Fruit fly (Drosophila melanogaster) whole organism, wandering third instar larva: ENCODE measurements around the gene Hsp70Bc.
"Not testable (repeated sequence)": the region's sequence is repeated elsewhere in the genome, so short reads cannot be mapped to it uniquely, and the experiment has no call there.

Experiments used
- Abd-B ChIP-seq: fragments of >200 bp; optimal IDR thresholded peaks from 2 replicates; lab custom pipeline; 2017; ENCODE audit warnings: missing biosample characterization, missing genetic modification characterization
- CG9705 ChIP-seq: fragments of 200-800 bp; sonication (Bioruptor generic); optimal IDR thresholded peaks from 2 replicates; lab custom pipeline; 2018; ENCODE audit warnings: missing biosample characterization, mild to moderate bottlenecking, missing genetic modification characterization
- CrebA ChIP-seq: fragments of 200-800 bp; sonication (Bioruptor generic); optimal IDR thresholded peaks from 2 replicates; lab custom pipeline; 2016; ENCODE audit warnings: missing biosample characterization, mild to moderate bottlenecking, missing genetic modification characterization, borderline replicate concordance
- Dfd ChIP-seq: fragments of >200 bp; optimal IDR thresholded peaks from 2 replicates; lab custom pipeline; 2017; ENCODE audit warnings: missing biosample characterization, missing genetic modification characterization
- Dif ChIP-seq: fragments of 200-275, 200-300 bp; sonication (Bioruptor generic); optimal IDR thresholded peaks from 2 replicates; lab custom pipeline; 2018; ENCODE audit warnings: missing biosample characterization, missing genetic modification characterization; ENCODE audit not compliant: partially characterized antibody
- GATAd ChIP-seq: sonication (Bioruptor generic); optimal IDR thresholded peaks from 2 replicates; lab custom pipeline; 2016; ENCODE audit warnings: missing biosample characterization, missing genetic modification characterization
- Hnf4 ChIP-seq: fragments of 200-800 bp; sonication (Bioruptor generic); optimal IDR thresholded peaks from 2 replicates; lab custom pipeline; 2016; ENCODE audit warnings: missing biosample characterization, mild to moderate bottlenecking, missing genetic modification characterization
- Hr83 ChIP-seq: fragments of 200-300 bp; sonication (Bioruptor generic); optimal IDR thresholded peaks from 2 replicates; lab custom pipeline; 2016; ENCODE audit warnings: missing biosample characterization, mild to moderate bottlenecking, missing genetic modification characterization, moderate library complexity; ENCODE audit not compliant: poor library complexity, severe bottlenecking
- Mio ChIP-seq: sonication (Bioruptor generic); optimal IDR thresholded peaks from 2 replicates; lab custom pipeline; 2016; ENCODE audit warnings: missing biosample characterization, missing genetic modification characterization
- Myc ChIP-seq: fragments of >200 bp; optimal IDR thresholded peaks from 2 replicates; lab custom pipeline; 2017
- OdsH ChIP-seq: fragments of 200-800 bp; sonication (Bioruptor generic); optimal IDR thresholded peaks from 2 replicates; lab custom pipeline; 2016; ENCODE audit warnings: missing biosample characterization, mild to moderate bottlenecking, missing genetic modification characterization
- Rel ChIP-seq, 2 experiments: fragments of 200-800 bp; sonication (Bioruptor generic) in 1 of 2; optimal IDR thresholded peaks; 2 replicates in 1 of 2; 3 replicates in 1 of 2; lab custom pipeline; 2016 to 2019; ENCODE audit warnings: mild to moderate bottlenecking in 2 of 2, missing biosample characterization in 2 of 2, missing genetic modification characterization in 2 of 2, moderate library complexity in 1 of 2
- br ChIP-seq: fragments of 200-800 bp; sonication (Bioruptor generic); optimal IDR thresholded peaks from 2 replicates; lab custom pipeline; 2016; ENCODE audit warnings: missing biosample characterization, missing genetic modification characterization
- brk ChIP-seq: fragments of 200-800 bp; sonication (Bioruptor generic); optimal IDR thresholded peaks from 2 replicates; lab custom pipeline; 2016; ENCODE audit warnings: missing biosample characterization, mild to moderate bottlenecking, missing genetic modification characterization
- dl ChIP-seq, 2 experiments: fragments of 175-275, 200-275 bp in 1 of 2; fragments of 200-275 bp in 1 of 2; sonication (Bioruptor generic); optimal IDR thresholded peaks; lab custom pipeline; 2018; ENCODE audit warnings: mild to moderate bottlenecking in 2 of 2, missing biosample characterization in 2 of 2, missing genetic modification characterization in 2 of 2, moderate library complexity in 2 of 2; ENCODE audit not compliant: partially characterized antibody in 2 of 2, insufficient read depth in 1 of 2
- dmrt93B ChIP-seq: fragments of 200-800 bp; sonication (Bioruptor generic); optimal IDR thresholded peaks from 2 replicates; lab custom pipeline; 2018; ENCODE audit warnings: missing biosample characterization, mild to moderate bottlenecking, missing genetic modification characterization
- dsf ChIP-seq: sonication (Bioruptor generic); optimal IDR thresholded peaks from 2 replicates; lab custom pipeline; 2016; ENCODE audit warnings: missing biosample characterization, missing genetic modification characterization, borderline replicate concordance
- foxo ChIP-seq, 2 experiments: fragments of 200-800 bp; sonication (Bioruptor generic); optimal IDR thresholded peaks; 2 replicates in 1 of 2; 3 replicates in 1 of 2; lab custom pipeline; 2016 to 2017; ENCODE audit warnings: missing biosample characterization in 2 of 2, missing genetic modification characterization in 2 of 2
- pan ChIP-seq: fragments of >200 bp; optimal IDR thresholded peaks from 2 replicates; lab custom pipeline; 2017
- psq ChIP-seq: fragments of 200-800 bp; sonication (Bioruptor generic); optimal IDR thresholded peaks from 3 replicates; lab custom pipeline; 2017; ENCODE audit warnings: missing biosample characterization, mild to moderate bottlenecking, missing genetic modification characterization, moderate library complexity
- rgr ChIP-seq: fragments of 200-800 bp; sonication (Bioruptor generic); optimal IDR thresholded peaks from 3 replicates; lab custom pipeline; 2016; ENCODE audit warnings: missing biosample characterization, mild to moderate bottlenecking, missing genetic modification characterization
- tai ChIP-seq: sonication (Bioruptor generic); optimal IDR thresholded peaks from 2 replicates; lab custom pipeline; 2016; ENCODE audit warnings: missing biosample characterization, missing genetic modification characterization
- usp ChIP-seq: fragments of >200 bp; optimal IDR thresholded peaks from 2 replicates; lab custom pipeline; 2017; ENCODE audit warnings: missing biosample characterization, missing genetic modification characterization
- woc ChIP-seq: sonication (Bioruptor generic); optimal IDR thresholded peaks from 2 replicates; lab custom pipeline; 2016; ENCODE audit warnings: missing biosample characterization, mild to moderate bottlenecking, missing genetic modification characterization

Hsp70Bc gene

DNA sequence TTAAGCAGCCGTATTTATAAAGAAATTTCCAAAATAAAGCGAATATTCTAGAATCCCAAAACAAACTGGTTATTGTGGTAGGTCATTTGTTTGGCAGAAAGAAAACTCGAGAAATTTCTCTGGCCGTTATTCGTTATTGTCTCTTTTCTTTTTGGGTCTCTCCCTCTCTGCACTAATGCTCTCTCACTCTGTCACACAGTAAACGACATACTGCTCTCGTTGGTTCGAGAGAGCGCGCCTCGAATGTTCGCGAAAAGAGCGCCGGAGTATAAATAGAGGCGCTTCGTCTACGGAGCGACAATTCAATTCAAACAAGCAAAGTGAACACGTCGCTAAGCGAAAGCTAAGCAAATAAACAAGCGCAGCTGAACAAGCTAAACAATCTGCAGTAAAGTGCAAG lies at the start of gene Hsp70Bc:
TSS of gene Hsp70Bc (plus strand) at position 301 of the 400 bp plus-strand sequence.
- not testable (repeated sequence) for TF ChIP-seq br, dsf, Abd-B (GFP tag; lab: Kevin White, UChicago)

DNA sequence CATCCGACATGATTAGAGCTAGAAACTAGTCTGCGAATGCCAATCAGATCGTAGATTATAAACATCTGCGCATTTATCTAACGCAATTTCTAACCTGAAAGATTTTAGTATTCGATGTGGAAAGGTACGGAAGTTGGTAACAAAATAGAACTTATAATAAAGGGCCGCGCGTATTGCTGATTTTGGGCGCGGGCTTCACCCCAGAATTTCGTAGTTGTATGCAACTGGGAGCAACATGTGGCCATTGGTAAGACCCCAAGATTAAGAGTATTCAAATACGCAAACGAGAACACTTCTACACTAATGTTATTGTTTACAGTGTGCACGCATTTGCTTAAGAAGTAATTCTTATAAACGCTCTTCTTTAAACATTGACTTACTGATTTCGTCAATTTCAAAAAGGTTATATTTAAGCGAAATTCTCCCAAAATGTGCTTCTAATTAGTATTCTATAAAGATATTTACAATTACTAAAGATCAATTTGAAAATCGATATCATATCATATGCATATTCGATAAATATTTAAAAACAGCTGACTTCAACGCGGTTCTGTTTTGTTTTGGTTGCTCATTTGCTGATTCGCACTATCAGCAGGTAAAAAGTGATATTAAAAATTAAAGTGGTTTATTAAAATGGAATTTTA lies 48.9 kb upstream of the Hsp70Bc start, which contains the start of the genes CG5961 and Polr3C:
TSS of gene CG5961 (minus strand) at position 416 of the 644 bp plus-strand sequence.
TSS of gene Polr3C (plus strand) at position 536 of the 644 bp plus-strand sequence.
- TF ChIP-seq Myc = peak; percentile 23
- no peak for TF ChIP-seq Rel (GFP tag; optimal IDR thresholded peaks at IDR 0.05; lab: Kevin White, UChicago)
- peak; percentile 11 for TF ChIP-seq Rel (tag; optimal IDR thresholded peaks at IDR 0.05; lab: Kevin White, UChicago)
- TF ChIP-seq foxo (GFP tag; optimal IDR thresholded peaks at IDR 0.05; lab: Kevin White, UChicago) = no peak
- peak; percentile 91 for TF ChIP-seq psq (GFP tag; lab: Kevin White, UChicago)

DNA sequence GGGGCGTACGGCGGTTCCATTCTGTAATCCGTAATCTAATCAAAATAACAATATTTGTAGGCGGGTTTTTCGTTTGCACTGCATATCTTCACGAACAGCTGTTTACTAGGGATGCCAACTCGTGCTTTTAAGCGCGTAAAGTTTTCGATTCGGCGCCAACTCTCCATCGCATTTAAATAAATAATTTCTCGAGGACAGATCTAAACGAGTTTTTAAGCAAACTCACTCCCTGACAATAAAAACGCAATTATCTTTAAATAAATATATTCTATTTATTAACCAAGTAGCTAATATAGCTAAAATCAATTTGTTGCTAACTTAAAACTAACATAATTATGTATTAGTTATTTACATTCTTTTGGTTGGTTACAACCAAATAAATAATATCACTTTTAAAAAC lies 43.7 kb upstream of the Hsp70Bc start, which contains the start of gene CG5608:
TSS of gene CG5608 (minus strand) at position 101 of the 400 bp plus-strand sequence.
- TF ChIP-seq pan (lab: Kevin White, UChicago); Mio (GFP tag; lab: Kevin White, UChicago); OdsH (GFP tag; lab: Kevin White, UChicago): not testable (repeated sequence)

DNA sequence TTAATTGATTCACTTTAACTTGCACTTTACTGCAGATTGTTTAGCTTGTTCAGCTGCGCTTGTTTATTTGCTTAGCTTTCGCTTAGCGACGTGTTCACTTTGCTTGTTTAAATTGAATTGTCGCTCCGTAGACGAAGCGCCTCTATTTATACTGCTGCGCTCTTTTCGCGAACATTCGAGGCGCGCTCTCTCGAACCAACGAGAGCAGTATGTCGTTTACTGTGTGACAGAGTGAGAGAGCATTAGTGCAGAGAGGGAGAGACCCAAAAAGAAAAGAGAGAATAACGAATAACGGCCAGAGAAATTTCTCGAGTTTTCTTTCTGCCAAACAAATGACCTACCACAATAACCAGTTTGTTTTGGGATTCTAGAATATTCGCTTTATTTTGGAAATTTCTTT lies 41.2 kb upstream of the Hsp70Bc start, which contains the start of gene Hsp70Ba:
TSS of gene Hsp70Ba (minus strand) at position 102 of the 400 bp plus-strand sequence.
- TF ChIP-seq OdsH, CG9705, GATAd (GFP tag; lab: Kevin White, UChicago): not testable (repeated sequence)
- TF ChIP-seq, all 38 proteins: peak for 0; not testable (repeated sequence) for 38

DNA sequence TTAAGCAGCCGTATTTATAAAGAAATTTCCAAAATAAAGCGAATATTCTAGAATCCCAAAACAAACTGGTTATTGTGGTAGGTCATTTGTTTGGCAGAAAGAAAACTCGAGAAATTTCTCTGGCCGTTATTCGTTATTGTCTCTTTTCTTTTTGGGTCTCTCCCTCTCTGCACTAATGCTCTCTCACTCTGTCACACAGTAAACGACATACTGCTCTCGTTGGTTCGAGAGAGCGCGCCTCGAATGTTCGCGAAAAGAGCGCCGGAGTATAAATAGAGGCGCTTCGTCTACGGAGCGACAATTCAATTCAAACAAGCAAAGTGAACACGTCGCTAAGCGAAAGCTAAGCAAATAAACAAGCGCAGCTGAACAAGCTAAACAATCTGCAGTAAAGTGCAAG lies 6.7 kb upstream of the Hsp70Bc start, which contains the start of gene Hsp70Bbb:
TSS of gene Hsp70Bbb (plus strand) at position 301 of the 400 bp plus-strand sequence.
- not testable (repeated sequence) for TF ChIP-seq usp, Hnf4, Dfd (GFP tag; lab: Kevin White, UChicago)
- TF ChIP-seq, all 38 proteins: peak for 0; not testable (repeated sequence) for 38

DNA sequence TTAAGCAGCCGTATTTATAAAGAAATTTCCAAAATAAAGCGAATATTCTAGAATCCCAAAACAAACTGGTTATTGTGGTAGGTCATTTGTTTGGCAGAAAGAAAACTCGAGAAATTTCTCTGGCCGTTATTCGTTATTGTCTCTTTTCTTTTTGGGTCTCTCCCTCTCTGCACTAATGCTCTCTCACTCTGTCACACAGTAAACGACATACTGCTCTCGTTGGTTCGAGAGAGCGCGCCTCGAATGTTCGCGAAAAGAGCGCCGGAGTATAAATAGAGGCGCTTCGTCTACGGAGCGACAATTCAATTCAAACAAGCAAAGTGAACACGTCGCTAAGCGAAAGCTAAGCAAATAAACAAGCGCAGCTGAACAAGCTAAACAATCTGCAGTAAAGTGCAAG lies 3.4 kb upstream of the Hsp70Bc start, which contains the start of gene Hsp70Bb:
TSS of gene Hsp70Bb (plus strand) at position 301 of the 400 bp plus-strand sequence.
- TF ChIP-seq tai (GFP tag; lab: Kevin White, UChicago); woc (GFP tag; lab: Kevin White, UChicago); pan (lab: Kevin White, UChicago): not testable (repeated sequence)

DNA sequence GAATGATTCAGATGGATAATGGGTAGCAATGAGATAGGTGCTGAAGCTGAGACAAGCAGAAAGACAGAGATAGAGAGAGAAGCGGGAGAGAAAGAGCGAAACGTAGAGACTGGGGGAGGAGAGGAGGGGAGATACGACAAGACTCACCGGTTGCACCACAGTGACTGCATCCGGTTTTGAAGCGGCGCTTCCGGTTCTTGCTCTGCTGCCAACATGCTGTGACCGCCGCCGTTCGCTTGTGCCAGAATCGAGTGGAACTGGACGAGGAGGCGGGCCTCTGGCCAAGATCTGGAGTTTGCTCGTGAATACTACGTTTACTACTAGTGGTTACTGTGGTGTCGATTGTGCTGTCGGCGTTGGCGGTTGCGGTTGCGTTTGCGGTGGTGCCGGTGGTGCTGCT lies 6.1 kb downstream of the Hsp70Bc start:
- no peak for TF ChIP-seq woc (GFP tag; lab: Kevin White, UChicago)
- TF ChIP-seq brk (GFP tag; lab: Kevin White, UChicago) = no peak
- TF ChIP-seq dmrt93B (GFP tag; lab: Kevin White, UChicago) = no peak
- TF ChIP-seq OdsH (GFP tag; lab: Kevin White, UChicago) = no peak
- no peak for TF ChIP-seq dsf (GFP tag; lab: Kevin White, UChicago)
- TF ChIP-seq dl (GFP tag; optimal IDR thresholded peaks at IDR 0.05; lab: Kevin White, UChicago; ENCODE audit: insufficient read depth in 1 of 2, partially characterized antibody in 2 of 2) = no peak
- TF ChIP-seq Hr83 (GFP tag; lab: Kevin White, UChicago) = no peak
- no peak for TF ChIP-seq CrebA (GFP tag; lab: Kevin White, UChicago)
- TF ChIP-seq Dfd (GFP tag; lab: Kevin White, UChicago) = no peak
- TF ChIP-seq Dif (GFP tag; lab: Kevin White, UChicago) = no peak
- no peak for TF ChIP-seq rgr
- TF ChIP-seq foxo (GFP tag; optimal IDR thresholded peaks at IDR 0.05; lab: Kevin White, UChicago) = no peak
